Worm (Caenorhabditis elegans): Measurements from ENCODE around the gene Y116A8C.465.

ce11 chrIV:17084317-17084716 is 19.3 kb downstream of the Y116A8C.465 start:
- TF ChIP-seq nhr-12 (tag; optimal IDR thresholded peaks at IDR 0.05) (no peak), ces-1 (GFP tag; optimal IDR thresholded peaks at IDR 0.05) (no peak), lsy-2 (tag; optimal IDR thresholded peaks at IDR 0.05) (no peak), unc-39 (tag; optimal IDR thresholded peaks at IDR 0.05) (no peak), mep-1 (tag; optimal IDR thresholded peaks at IDR 0.05) (no peak), hlh-1 (tag; optimal IDR thresholded peaks at IDR 0.05) (no peak), nhr-76 (tag; optimal IDR thresholded peaks at IDR 0.05) (no peak), unc-62 (GFP tag; optimal IDR thresholded peaks at IDR 0.05) (no peak), elt-3 (tag; optimal IDR thresholded peaks at IDR 0.05) (no peak), sem-2 (GFP tag; optimal IDR thresholded peaks at IDR 0.05) (no peak), snpc-4 (tag; optimal IDR thresholded peaks at IDR 0.05) (no peak), blmp-1 (tag; optimal IDR thresholded peaks at IDR 0.05) (no peak), nhr-237 (tag; optimal IDR thresholded peaks at IDR 0.05) (no peak)
